Worm (Caenorhabditis elegans) whole organism, young adult: ENCODE data around the gene oac-32.
"Not testable (repeated sequence)": the region's sequence is repeated elsewhere in the genome, so short reads cannot be mapped to it uniquely, and the experiment has no call there.

Experiments used
- B0019.2 ChIP-seq: fragments of 200-800 bp; sonication (Bioruptor generic); conservative IDR thresholded peaks from 2 replicates; pipeline ENCODE4 v1.3.6; 2022; ENCODE audit warnings: missing genetic modification reagents, missing genetic modification characterization, missing compliant biosample characterization
- B0035.1 ChIP-seq: sonication (generic microtip); optimal IDR thresholded peaks from 2 replicates; lab custom pipeline; 2016; ENCODE audit warnings: missing genetic modification characterization, mild to moderate bottlenecking, missing compliant biosample characterization, missing genotype, missing genetic modification reagents
- B0261.1 ChIP-seq: sonication (generic microtip); optimal IDR thresholded peaks from 2 replicates; lab custom pipeline; 2016; ENCODE audit warnings: mild to moderate bottlenecking, missing genetic modification characterization, moderate library complexity, missing compliant biosample characterization
- C06A6.2 ChIP-seq: fragments of 200-800 bp; sonication (Bioruptor generic); conservative IDR thresholded peaks from 2 replicates; pipeline ENCODE4 v1.3.6; 2022; ENCODE audit warnings: missing genetic modification characterization, missing compliant biosample characterization
- C17E4.6 ChIP-seq: fragments of 200-800 bp; sonication (Bioruptor generic); IDR thresholded peaks from 2 replicates; pipeline ENCODE4 v1.3.6; 2022; ENCODE audit warnings: missing genetic modification reagents, missing genetic modification characterization, missing compliant biosample characterization
- F37B4.10 ChIP-seq: fragments of 200-800 bp; sonication (Bioruptor generic); IDR thresholded peaks from 2 replicates; pipeline ENCODE4 v1.3.6; 2022; ENCODE audit warnings: missing genetic modification characterization, missing compliant biosample characterization
- F39B2.1 ChIP-seq: fragments of 200-800 bp; sonication (Bioruptor generic); IDR thresholded peaks from 2 replicates; pipeline ENCODE4 v1.3.6; 2022; ENCODE audit warnings: missing genetic modification reagents, missing genetic modification characterization, missing compliant biosample characterization
- K11D2.4 ChIP-seq: fragments of 200-800 bp; sonication (Bioruptor generic); IDR thresholded peaks from 2 replicates; pipeline ENCODE4 v1.3.6; 2022; ENCODE audit warnings: missing genetic modification reagents, missing genetic modification characterization, missing compliant biosample characterization
- aptf-3 ChIP-seq: fragments of 200-800 bp; sonication (Bioruptor generic); IDR thresholded peaks from 2 replicates; pipeline ENCODE4 v1.3.6; 2022; ENCODE audit warnings: missing genetic modification characterization, missing compliant biosample characterization
- attf-6 ChIP-seq: fragments of 200-800 bp; sonication (Bioruptor generic); IDR thresholded peaks from 2 replicates; pipeline ENCODE4 v1.3.6; 2022; ENCODE audit warnings: missing genetic modification reagents, missing genetic modification characterization, missing compliant biosample characterization
- cebp-2 ChIP-seq: fragments of 200-800 bp; sonication (Bioruptor generic); IDR thresholded peaks from 2 replicates; pipeline ENCODE4 v1.3.6; 2022; ENCODE audit warnings: missing genetic modification characterization, missing compliant biosample characterization
- ceh-40 ChIP-seq: fragments of 200-800 bp; sonication (Bioruptor generic); IDR thresholded peaks from 2 replicates; pipeline ENCODE4 v1.3.6; 2022; ENCODE audit warnings: missing genetic modification characterization, missing compliant biosample characterization
- ceh-58 ChIP-seq: fragments of 200-800 bp; sonication (Bioruptor generic); IDR thresholded peaks from 2 replicates; pipeline ENCODE4 v1.3.6; 2022; ENCODE audit warnings: missing genetic modification characterization, missing compliant biosample characterization
- ceh-79 ChIP-seq: sonication (generic microtip); optimal IDR thresholded peaks from 2 replicates; lab custom pipeline; 2017; ENCODE audit warnings: mild to moderate bottlenecking, missing genetic modification characterization, missing compliant biosample characterization
- ceh-91 ChIP-seq: fragments of 200-800 bp; sonication (Bioruptor generic); IDR thresholded peaks from 2 replicates; pipeline ENCODE4 v1.3.6; 2022; ENCODE audit warnings: missing genetic modification reagents, missing genetic modification characterization, missing compliant biosample characterization
- egl-44 ChIP-seq: fragments of 200-800 bp; sonication (Bioruptor generic); IDR thresholded peaks from 2 replicates; pipeline ENCODE4 v1.3.6; 2022; ENCODE audit warnings: missing genetic modification reagents, missing genetic modification characterization, missing compliant biosample characterization
- ets-4 ChIP-seq: fragments of 200-800 bp; sonication (Bioruptor generic); optimal IDR thresholded peaks from 2 replicates; lab custom pipeline; 2018; ENCODE audit warnings: mild to moderate bottlenecking, missing genetic modification characterization, missing compliant biosample characterization
- gei-17 ChIP-seq: fragments of 200-800 bp; sonication (Bioruptor generic); optimal IDR thresholded peaks from 2 replicates; lab custom pipeline; 2018; ENCODE audit warnings: mild to moderate bottlenecking, missing genetic modification characterization, missing compliant biosample characterization
- hlh-12 ChIP-seq: sonication (generic microtip); optimal IDR thresholded peaks from 2 replicates; lab custom pipeline; 2016; ENCODE audit warnings: missing genetic modification characterization, missing compliant biosample characterization
- hlh-26 ChIP-seq: fragments of 200-800 bp; sonication (Bioruptor generic); conservative IDR thresholded peaks from 2 replicates; pipeline ENCODE4 v1.3.6; 2022; ENCODE audit warnings: missing genetic modification reagents, missing genetic modification characterization, missing compliant biosample characterization
- hmg-20 ChIP-seq: fragments of 200-800 bp; sonication (Bioruptor generic); IDR thresholded peaks from 2 replicates; pipeline ENCODE4 v1.3.6; 2022; ENCODE audit warnings: missing genetic modification reagents, missing genetic modification characterization, missing compliant biosample characterization
- let-607 ChIP-seq, 2 experiments: fragments of 200-800 bp in 1 of 2; sonication (Bioruptor generic) in 1 of 2; sonication (generic microtip) in 1 of 2; optimal IDR thresholded peaks; 2 replicates each; lab custom pipeline; 2016 to 2018; ENCODE audit warnings: mild to moderate bottlenecking in 2 of 2, missing compliant biosample characterization in 2 of 2, missing genetic modification characterization in 2 of 2, moderate library complexity in 2 of 2, missing genotype in 1 of 2
- lin-40 ChIP-seq: sonication (generic microtip); optimal IDR thresholded peaks from 2 replicates; lab custom pipeline; 2016; ENCODE audit warnings: missing genetic modification characterization, mild to moderate bottlenecking, missing compliant biosample characterization, missing genotype, missing genetic modification reagents
- nhr-120 ChIP-seq: fragments of 200-800 bp; sonication (Bioruptor generic); IDR thresholded peaks from 2 replicates; pipeline ENCODE4 v1.3.6; 2022; ENCODE audit warnings: missing genetic modification characterization, missing compliant biosample characterization
- nhr-80 ChIP-seq: sonication (generic microtip); optimal IDR thresholded peaks from 2 replicates; lab custom pipeline; 2016; ENCODE audit warnings: missing genetic modification characterization, missing compliant biosample characterization
- pbrm-1 ChIP-seq: fragments of 200-800 bp; sonication (Bioruptor generic); IDR thresholded peaks from 2 replicates; pipeline ENCODE4 v1.3.6; 2022; ENCODE audit warnings: missing genetic modification reagents, missing genetic modification characterization, missing compliant biosample characterization
- rcor-1 ChIP-seq: fragments of 200-800 bp; sonication (Bioruptor generic); IDR thresholded peaks from 2 replicates; pipeline ENCODE4 v1.3.6; 2022; ENCODE audit warnings: missing genetic modification reagents, missing genetic modification characterization, missing compliant biosample characterization
- rpc-1 ChIP-seq, 2 experiments: fragments of 150-350 bp in 1 of 2; sonication (generic microtip) in 1 of 2; optimal IDR thresholded peaks; 2 replicates each; lab custom pipeline; 2014 to 2018; ENCODE audit warnings: missing biosample characterization in 1 of 2, missing genetic modification characterization in 1 of 2, missing genetic modification reagents in 1 of 2, missing genotype in 1 of 2
- snpc-1.1 ChIP-seq: sonication (generic microtip); optimal IDR thresholded peaks from 2 replicates; lab custom pipeline; 2017; ENCODE audit warnings: missing genetic modification characterization, mild to moderate bottlenecking, missing compliant biosample characterization, antibody characterized with exemption, moderate library complexity, missing genotype, missing genetic modification reagents; ENCODE audit not compliant: insufficient read depth
- tbp1 ChIP-seq: fragments of 200-800 bp; sonication (Bioruptor generic); optimal IDR thresholded peaks from 2 replicates; lab custom pipeline; 2018; ENCODE audit warnings: mild to moderate bottlenecking, missing genetic modification characterization, missing compliant biosample characterization
- tbx-9 ChIP-seq: sonication (generic microtip); optimal IDR thresholded peaks from 2 replicates; lab custom pipeline; 2016; ENCODE audit warnings: borderline replicate concordance, missing genetic modification characterization, inconsistent platforms, missing compliant biosample characterization
- tlf-1 ChIP-seq: fragments of 200-800 bp; sonication (Bioruptor generic); optimal IDR thresholded peaks from 2 replicates; lab custom pipeline; 2018; ENCODE audit warnings: mild to moderate bottlenecking, missing genetic modification characterization, missing compliant biosample characterization
- xnd-1 ChIP-seq: sonication (generic microtip); optimal IDR thresholded peaks from 2 replicates; lab custom pipeline; 2016; ENCODE audit warnings: missing genotype, missing genetic modification reagents, missing genetic modification characterization, missing compliant biosample characterization
- ztf-22 ChIP-seq: fragments of 200-800 bp; sonication (Bioruptor generic); optimal IDR thresholded peaks from 2 replicates; lab custom pipeline; 2018; ENCODE audit warnings: mild to moderate bottlenecking, missing genetic modification characterization, moderate library complexity, missing compliant biosample characterization
- ztf-26 ChIP-seq: sonication (generic microtip); optimal IDR thresholded peaks from 2 replicates; lab custom pipeline; 2017; ENCODE audit warnings: missing genetic modification characterization, missing compliant biosample characterization

Gene oac-32

ce11 chrV:1569750-1570419, 24.3 kb upstream of the oac-32 start:
- TF ChIP-seq ztf-22 (GFP tag; lab: Kevin White, UChicago), result no peak
- no peak for TF ChIP-seq F37B4.10 (GFP tag; lab: Robert Waterston, UW)
- no peak for TF ChIP-seq B0019.2 (GFP tag; lab: Robert Waterston, UW)
- TF ChIP-seq C06A6.2 (GFP tag; lab: Robert Waterston, UW), result no peak
- no peak for TF ChIP-seq ceh-91
- no peak for TF ChIP-seq egl-44 (GFP tag; lab: Robert Waterston, UW)
- TF ChIP-seq nhr-80, result no peak
- no peak for TF ChIP-seq B0035.1 (tag; lab: Kevin White, UChicago)
- no peak for TF ChIP-seq ztf-26 (tag; lab: Kevin White, UChicago)
- no peak for TF ChIP-seq ceh-58 (GFP tag; lab: Robert Waterston, UW)
- TF ChIP-seq K11D2.4 (GFP tag; lab: Robert Waterston, UW), result no peak
- TF ChIP-seq lin-40 (tag; lab: Kevin White, UChicago), result no peak
- TF ChIP-seq ets-4 (GFP tag; lab: Kevin White, UChicago), result no peak
- no peak for TF ChIP-seq let-607 (tag; optimal IDR thresholded peaks at IDR 0.05; lab: Kevin White, UChicago)
- TF ChIP-seq hlh-26, result no peak
- TF ChIP-seq xnd-1, result no peak
- TF ChIP-seq snpc-1.1 (tag; lab: Kevin White, UChicago), result no peak
- no peak for TF ChIP-seq gei-17 (GFP tag; lab: Kevin White, UChicago)
- no peak for TF ChIP-seq hlh-12 (tag; lab: Kevin White, UChicago)
- TF ChIP-seq tbp1 (GFP tag; lab: Kevin White, UChicago), result no peak

ce11 chrV:1566776-1567175, 21.2 kb upstream of the oac-32 start, which contains the start of gene cdc-25.2:
cdc-25.2 (plus strand) TSS chrV:1567076.
- TF ChIP-seq ceh-79 (tag; lab: Kevin White, UChicago) (no peak), F39B2.1 (GFP tag; lab: Robert Waterston, UW) (no peak), tlf-1 (GFP tag; lab: Kevin White, UChicago) (no peak), tbx-9 (no peak), F37B4.10 (GFP tag; lab: Robert Waterston, UW) (no peak)

DNA sequence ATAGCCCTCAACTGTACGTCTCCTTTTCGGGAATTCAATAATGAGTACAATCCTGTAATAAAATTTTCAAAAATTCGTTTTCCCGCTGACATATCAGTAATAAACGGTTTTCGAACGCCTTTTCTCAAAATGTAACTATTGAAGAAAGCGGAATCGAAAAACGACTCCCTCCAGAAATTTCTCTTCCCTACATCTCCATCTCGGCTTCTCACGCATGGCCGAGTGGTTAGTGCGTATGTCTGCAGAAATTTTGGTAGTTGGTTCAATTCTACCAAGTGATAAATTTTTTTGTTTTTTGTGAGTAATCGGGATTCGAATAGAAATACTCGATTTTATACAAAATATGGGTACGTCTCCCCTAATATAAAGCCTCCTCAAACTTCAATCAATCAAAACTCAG, 15.6 kb upstream of the oac-32 start:
- TF ChIP-seq tbp1 (GFP tag; lab: Kevin White, UChicago), result peak; percentile 83
- TF ChIP-seq ceh-40, result 0 out of 2 replicates have a peak, but pooled peaks have one; percentile 50
- TF ChIP-seq aptf-3, result 0 out of 2 replicates have a peak, but pooled peaks have one; percentile 14
- TF ChIP-seq attf-6 (GFP tag; lab: Robert Waterston, UW), result peak; percentile 41; the same call in 1 of the 2 replicates
- TF ChIP-seq egl-44 (GFP tag; lab: Robert Waterston, UW), result peak; percentile 85
- TF ChIP-seq pbrm-1, result peak; percentile 36; the same call in 1 of the 2 replicates
- peak; percentile 80; the same call in 1 of the 2 replicates for TF ChIP-seq cebp-2 (GFP tag; lab: Robert Waterston, UW)
- TF ChIP-seq nhr-120 (GFP tag; lab: Robert Waterston, UW), result 0 out of 2 replicates have a peak, but pooled peaks have one; percentile 85
- peak; percentile 59; the same call in 1 of the 2 replicates for TF ChIP-seq hmg-20
- TF ChIP-seq C17E4.6, result 0 out of 2 replicates have a peak, but pooled peaks have one; percentile 37
- not testable (repeated sequence) for TF ChIP-seq rpc-1 (optimal IDR thresholded peaks at IDR 0.05; lab: Kevin White, UChicago)
- peak; percentile 49 for TF ChIP-seq rpc-1 (tag; optimal IDR thresholded peaks at IDR 0.05; lab: Kevin White, UChicago)
- TF ChIP-seq rcor-1, result peak; percentile 67; the same call in 1 of the 2 replicates
- peak; percentile 57 for TF ChIP-seq B0261.1
